Worm (Caenorhabditis elegans) whole organism, late embryonic: Measurements from ENCODE around the gene str-130.

Source experiments
- C08G9.2 ChIP-seq: sonication (generic microtip); optimal IDR thresholded peaks from 2 replicates; lab custom pipeline; 2016; ENCODE audit warnings: mild to moderate bottlenecking, missing genetic modification characterization, moderate library complexity, missing compliant biosample characterization
- K02D7.2 ChIP-seq: sonication (generic microtip); optimal IDR thresholded peaks from 2 replicates; lab custom pipeline; 2017; ENCODE audit warnings: mild to moderate bottlenecking, missing genetic modification characterization, missing compliant biosample characterization
- K09A11.1 ChIP-seq: sonication (generic microtip); optimal IDR thresholded peaks from 2 replicates; lab custom pipeline; 2017; ENCODE audit warnings: antibody characterized with exemption, mild to moderate bottlenecking, missing genetic modification characterization, missing compliant biosample characterization; ENCODE audit not compliant: insufficient read depth
- ama-1 ChIP-seq: fragments of 150-350 bp; optimal IDR thresholded peaks from 2 replicates; lab custom pipeline; 2014
- ceh-18 ChIP-seq: sonication (generic microtip); optimal IDR thresholded peaks from 2 replicates; lab custom pipeline; 2016; ENCODE audit warnings: missing genetic modification characterization, missing compliant biosample characterization
- ceh-2 ChIP-seq: sonication (generic microtip); optimal IDR thresholded peaks from 2 replicates; lab custom pipeline; 2016; ENCODE audit warnings: missing genotype, missing genetic modification characterization, missing compliant biosample characterization
- ceh-22 ChIP-seq: sonication (generic microtip); optimal IDR thresholded peaks from 2 replicates; lab custom pipeline; 2017; ENCODE audit warnings: missing biosample characterization, missing genetic modification characterization
- ceh-45 ChIP-seq: fragments of 200-800 bp; sonication (Bioruptor generic); IDR thresholded peaks from 2 replicates; pipeline ENCODE4 v1.3.6; 2022; ENCODE audit warnings: missing genetic modification reagents, missing genetic modification characterization, missing compliant biosample characterization
- ceh-48 ChIP-seq: sonication (generic microtip); optimal IDR thresholded peaks from 2 replicates; lab custom pipeline; 2016; ENCODE audit warnings: missing genetic modification characterization, inconsistent platforms, missing compliant biosample characterization
- ceh-9 ChIP-seq: sonication (generic microtip); optimal IDR thresholded peaks from 2 replicates; lab custom pipeline; 2016; ENCODE audit warnings: mild to moderate bottlenecking, missing genetic modification characterization, inconsistent platforms, missing compliant biosample characterization
- elt-2 ChIP-seq: sonication (generic microtip); optimal IDR thresholded peaks from 2 replicates; lab custom pipeline; 2016; ENCODE audit warnings: missing genetic modification reagents, missing genetic modification characterization, missing compliant biosample characterization
- ets-4 ChIP-seq: sonication (generic microtip); optimal IDR thresholded peaks from 2 replicates; lab custom pipeline; 2016; ENCODE audit warnings: missing genetic modification characterization, missing compliant biosample characterization
- fax-1 ChIP-seq: sonication (generic microtip); optimal IDR thresholded peaks from 2 replicates; lab custom pipeline; 2016; ENCODE audit warnings: missing genotype, missing genetic modification characterization, missing compliant biosample characterization
- gmeb-2 ChIP-seq: sonication (generic microtip); optimal IDR thresholded peaks from 2 replicates; lab custom pipeline; 2016; ENCODE audit warnings: missing genetic modification characterization, inconsistent platforms, missing compliant biosample characterization
- hlh-13 ChIP-seq: fragments of 200-800 bp; sonication (Bioruptor generic); optimal IDR thresholded peaks from 2 replicates; lab custom pipeline; 2018; ENCODE audit warnings: mild to moderate bottlenecking, missing genetic modification characterization, missing compliant biosample characterization
- hlh-6 ChIP-seq: sonication (generic microtip); optimal IDR thresholded peaks from 2 replicates; lab custom pipeline; 2016; ENCODE audit warnings: missing genotype, missing genetic modification characterization, missing compliant biosample characterization
- hlh-8 ChIP-seq: sonication (generic microtip); optimal IDR thresholded peaks from 2 replicates; lab custom pipeline; 2016; ENCODE audit warnings: missing genotype, missing genetic modification characterization, missing compliant biosample characterization
- lim-6 ChIP-seq: sonication (generic microtip); optimal IDR thresholded peaks from 2 replicates; lab custom pipeline; 2016; ENCODE audit warnings: missing genetic modification characterization, missing compliant biosample characterization
- madf-2 ChIP-seq: sonication (generic microtip); optimal IDR thresholded peaks from 2 replicates; lab custom pipeline; 2017; ENCODE audit warnings: missing genetic modification characterization, missing compliant biosample characterization
- npax-4 ChIP-seq: sonication (generic microtip); optimal IDR thresholded peaks from 2 replicates; lab custom pipeline; 2016; ENCODE audit warnings: missing genetic modification characterization, missing compliant biosample characterization
- odd-2 ChIP-seq: sonication (generic microtip); optimal IDR thresholded peaks from 2 replicates; lab custom pipeline; 2017; ENCODE audit warnings: antibody characterized with exemption, mild to moderate bottlenecking, missing genetic modification characterization, missing compliant biosample characterization
- pag-3 ChIP-seq: sonication (generic microtip); optimal IDR thresholded peaks from 2 replicates; lab custom pipeline; 2016; ENCODE audit warnings: missing compliant biosample characterization, missing genetic modification characterization, borderline replicate concordance
- pax-1 ChIP-seq: fragments of 150-350 bp; optimal IDR thresholded peaks from 2 replicates; lab custom pipeline; 2014; ENCODE audit warnings: missing biosample characterization, missing genetic modification characterization
- pha-2 ChIP-seq: sonication (generic microtip); optimal IDR thresholded peaks from 2 replicates; lab custom pipeline; 2017; ENCODE audit warnings: mild to moderate bottlenecking, missing genetic modification characterization, missing compliant biosample characterization
- pqm-1 ChIP-seq: sonication (generic microtip); optimal IDR thresholded peaks from 2 replicates; lab custom pipeline; 2016; ENCODE audit warnings: missing genetic modification characterization, missing compliant biosample characterization
- pros-1 ChIP-seq: fragments of 150-350 bp; optimal IDR thresholded peaks from 2 replicates; lab custom pipeline; 2014; ENCODE audit warnings: missing biosample characterization, missing genetic modification reagents, missing genetic modification characterization
- sox-2 ChIP-seq: fragments of 200-800 bp; sonication (Bioruptor generic); IDR thresholded peaks from 2 replicates; pipeline ENCODE4 v1.3.6; 2022; ENCODE audit warnings: missing genetic modification reagents, missing genetic modification characterization, missing compliant biosample characterization
- syd-9 ChIP-seq: sonication (generic microtip); optimal IDR thresholded peaks from 2 replicates; lab custom pipeline; 2016; ENCODE audit warnings: mild to moderate bottlenecking, missing genetic modification characterization, moderate library complexity, missing compliant biosample characterization
- tbx-2 ChIP-seq: sonication (generic microtip); optimal IDR thresholded peaks from 2 replicates; lab custom pipeline; 2016; ENCODE audit warnings: missing genetic modification characterization, missing compliant biosample characterization
- tbx-7 ChIP-seq: sonication (generic microtip); optimal IDR thresholded peaks from 2 replicates; lab custom pipeline; 2016; ENCODE audit warnings: missing genotype, missing genetic modification characterization, missing compliant biosample characterization
- unc-3 ChIP-seq, 2 experiments: fragments of 200-800 bp in 1 of 2; sonication (Bioruptor generic) in 1 of 2; sonication (generic microtip) in 1 of 2; conservative IDR thresholded peaks in 1 of 2; optimal IDR thresholded peaks in 1 of 2; 2 replicates each; pipeline versions ENCODE4 v1.3.6 to Lab custom; 2016 to 2022; ENCODE audit warnings: missing compliant biosample characterization in 2 of 2, missing genetic modification characterization in 2 of 2, missing genetic modification reagents in 1 of 2
- unc-42 ChIP-seq: sonication (generic microtip); optimal IDR thresholded peaks from 2 replicates; lab custom pipeline; 2016; ENCODE audit warnings: missing genotype, missing genetic modification characterization, missing compliant biosample characterization

str-130 gene

ce11 chrV:8129719-8130118 is 39.2 kb upstream of the str-130 start:
- TF ChIP-seq pros-1 (tag; lab: Kevin White, UChicago), result no peak
- no peak for TF ChIP-seq ceh-9 (tag; lab: Kevin White, UChicago)
- TF ChIP-seq pqm-1 (tag; lab: Kevin White, UChicago), result no peak
- no peak for TF ChIP-seq ets-4 (tag; lab: Kevin White, UChicago)
- TF ChIP-seq hlh-8, result no peak
- TF ChIP-seq hlh-6 (tag; lab: Kevin White, UChicago), result no peak
- no peak for TF ChIP-seq ceh-45 (GFP tag; lab: Robert Waterston, UW)
- TF ChIP-seq tbx-2 (tag; lab: Kevin White, UChicago), result no peak
- TF ChIP-seq unc-42 (tag; lab: Kevin White, UChicago), result no peak
- TF ChIP-seq unc-3 (GFP tag; conservative IDR thresholded peaks at IDR 0.05; lab: Robert Waterston, UW), result no peak
- no peak for TF ChIP-seq unc-3 (tag; optimal IDR thresholded peaks at IDR 0.05; lab: Kevin White, UChicago)
- TF ChIP-seq C08G9.2 (tag; lab: Kevin White, UChicago), result no peak

ce11 chrV:8129252-8129651 is 38.8 kb upstream of the str-130 start, which contains the start of gene spr-1:
Gene spr-1, minus strand, starts transcription at chrV:8129352.
- TF ChIP-seq madf-2 (tag; lab: Kevin White, UChicago), result no peak
- no peak for TF ChIP-seq ceh-22 (tag; lab: Kevin White, UChicago)
- TF ChIP-seq C08G9.2 (tag; lab: Kevin White, UChicago), result no peak

- TF ChIP-seq lim-6 (tag; lab: Kevin White, UChicago), result no peak
- no peak for TF ChIP-seq odd-2 (tag; lab: Kevin White, UChicago)
- TF ChIP-seq syd-9 (tag; lab: Kevin White, UChicago), result no peak
- TF ChIP-seq pax-1 (tag; lab: Kevin White, UChicago), result no peak
- no peak for TF ChIP-seq C08G9.2 (tag; lab: Kevin White, UChicago)
- TF ChIP-seq K09A11.1 (tag; lab: Kevin White, UChicago), result no peak
- no peak for TF ChIP-seq tbx-7 (tag; lab: Kevin White, UChicago)
- no peak for TF ChIP-seq ceh-45 (GFP tag; lab: Robert Waterston, UW)
- TF ChIP-seq ceh-2, result no peak
- TF ChIP-seq ceh-48 (tag; lab: Kevin White, UChicago), result no peak
- no peak for TF ChIP-seq ama-1 (lab: Kevin White, UChicago)
- no peak for TF ChIP-seq ceh-18 (tag; lab: Kevin White, UChicago)
- TF ChIP-seq K02D7.2 (tag; lab: Kevin White, UChicago), result no peak
- no peak for TF ChIP-seq unc-3 (GFP tag; conservative IDR thresholded peaks at IDR 0.05; lab: Robert Waterston, UW)
- no peak for TF ChIP-seq unc-3 (tag; optimal IDR thresholded peaks at IDR 0.05; lab: Kevin White, UChicago)
- no peak for TF ChIP-seq npax-4 (tag; lab: Kevin White, UChicago)
- no peak for TF ChIP-seq pha-2 (tag; lab: Kevin White, UChicago)
- TF ChIP-seq, all 69 proteins: peak for 0
Observed at ce11 chrV:8123384-8123783, 32.9 kb upstream of the str-130 start, which contains the start of gene D1014.5. Gene D1014.5, plus strand, starts transcription at chrV:8123684.

- TF ChIP-seq gmeb-2 (tag; lab: Kevin White, UChicago) (no peak), fax-1 (no peak), pag-3 (tag; lab: Kevin White, UChicago) (no peak)
Observed at ce11 chrV:8120868-8121267, 30.4 kb upstream of the str-130 start, which contains the start of gene D1014.6. Gene D1014.6, plus strand, starts transcription at chrV:8121168.

ce11 chrV:8117964-8118363 is 27.5 kb upstream of the str-130 start, which contains the start of gene D1014.7:
Gene D1014.7, plus strand, starts transcription at chrV:8118264.
- no peak for TF ChIP-seq sox-2 (GFP tag; lab: Robert Waterston, UW)
- TF ChIP-seq hlh-13 (GFP tag; lab: Kevin White, UChicago), result no peak
- no peak for TF ChIP-seq elt-2
- TF ChIP-seq hlh-6 (tag; lab: Kevin White, UChicago), result no peak
- TF ChIP-seq C08G9.2 (tag; lab: Kevin White, UChicago), result no peak
